Worm (Caenorhabditis elegans) whole organism, young adult: ENCODE data around the gene gop-1.

ENCODE experiments used
- B0035.1 ChIP-seq: sonication (generic microtip); optimal IDR thresholded peaks from 2 replicates; lab custom pipeline; 2016; ENCODE audit warnings: missing genetic modification characterization, mild to moderate bottlenecking, missing compliant biosample characterization, missing genotype, missing genetic modification reagents
- F33H1.4 ChIP-seq: fragments of 200-800 bp; sonication (Bioruptor generic); IDR thresholded peaks from 2 replicates; pipeline ENCODE4 v1.3.6; 2022; ENCODE audit warnings: missing genetic modification reagents, missing genetic modification characterization, missing compliant biosample characterization
- F37B4.10 ChIP-seq: fragments of 200-800 bp; sonication (Bioruptor generic); IDR thresholded peaks from 2 replicates; pipeline ENCODE4 v1.3.6; 2022; ENCODE audit warnings: missing genetic modification characterization, missing compliant biosample characterization
- F49E8.2 ChIP-seq: sonication (generic microtip); optimal IDR thresholded peaks from 3 replicates; lab custom pipeline; 2017; ENCODE audit warnings: missing genetic modification characterization, mild to moderate bottlenecking, missing compliant biosample characterization, antibody characterized with exemption, moderate library complexity; ENCODE audit not compliant: insufficient read depth
- F57C9.4 ChIP-seq: sonication (generic microtip); optimal IDR thresholded peaks from 2 replicates; lab custom pipeline; 2017; ENCODE audit warnings: mild to moderate bottlenecking, missing genetic modification characterization, missing compliant biosample characterization
- K11D2.4 ChIP-seq: fragments of 200-800 bp; sonication (Bioruptor generic); IDR thresholded peaks from 2 replicates; pipeline ENCODE4 v1.3.6; 2022; ENCODE audit warnings: missing genetic modification reagents, missing genetic modification characterization, missing compliant biosample characterization
- K12H6.12 ChIP-seq: fragments of 200-800 bp; sonication (Bioruptor generic); optimal IDR thresholded peaks from 2 replicates; lab custom pipeline; 2018; ENCODE audit warnings: mild to moderate bottlenecking, missing genetic modification characterization, missing compliant biosample characterization
- T07F8.4 ChIP-seq: sonication (generic microtip); optimal IDR thresholded peaks from 2 replicates; lab custom pipeline; 2016; ENCODE audit warnings: mild to moderate bottlenecking, missing genetic modification characterization, moderate library complexity, missing compliant biosample characterization
- Y53F4B.3 ChIP-seq: fragments of 200-800 bp; sonication (Bioruptor generic); IDR thresholded peaks from 2 replicates; pipeline ENCODE4 v1.3.6; 2022; ENCODE audit warnings: missing genetic modification reagents, missing genetic modification characterization, missing compliant biosample characterization
- Y53G8AR.9 ChIP-seq: fragments of 200-800 bp; sonication (Bioruptor generic); conservative IDR thresholded peaks from 2 replicates; pipeline ENCODE4 v1.3.6; 2022; ENCODE audit warnings: missing genetic modification reagents, missing genetic modification characterization, missing compliant biosample characterization
- Y56A3A.18 ChIP-seq: fragments of 200-800 bp; sonication (Bioruptor generic); IDR thresholded peaks from 2 replicates; pipeline ENCODE4 v1.3.6; 2022; ENCODE audit warnings: missing genetic modification reagents, missing genetic modification characterization, missing compliant biosample characterization
- Y95B8A.8 ChIP-seq: fragments of 200-800 bp; sonication (Bioruptor generic); IDR thresholded peaks from 2 replicates; pipeline ENCODE4 v1.3.6; 2022; ENCODE audit warnings: missing genetic modification reagents, missing genetic modification characterization, missing compliant biosample characterization
- ama-1 ChIP-seq, 3 experiments: fragments of 150-350 bp in 1 of 3; sonication (generic microtip) in 2 of 3; optimal IDR thresholded peaks; 2 replicates each; lab custom pipeline; 2014 to 2018; ENCODE audit warnings: missing biosample characterization in 2 of 3, missing genetic modification characterization in 2 of 3, missing genetic modification reagents in 2 of 3
- attf-6 ChIP-seq: fragments of 200-800 bp; sonication (Bioruptor generic); IDR thresholded peaks from 2 replicates; pipeline ENCODE4 v1.3.6; 2022; ENCODE audit warnings: missing genetic modification reagents, missing genetic modification characterization, missing compliant biosample characterization
- ccch-3 ChIP-seq: fragments of 200-800 bp; sonication (Bioruptor generic); optimal IDR thresholded peaks from 2 replicates; lab custom pipeline; 2018; ENCODE audit warnings: mild to moderate bottlenecking, missing genetic modification characterization, missing compliant biosample characterization
- ceh-58 ChIP-seq: fragments of 200-800 bp; sonication (Bioruptor generic); IDR thresholded peaks from 2 replicates; pipeline ENCODE4 v1.3.6; 2022; ENCODE audit warnings: missing genetic modification characterization, missing compliant biosample characterization
- dox-1 ChIP-seq: fragments of 200-800 bp; sonication (Bioruptor generic); IDR thresholded peaks from 2 replicates; pipeline ENCODE4 v1.3.6; 2022; ENCODE audit warnings: missing genetic modification reagents, missing genetic modification characterization, missing compliant biosample characterization
- dpl-1 ChIP-seq: fragments of 150-350 bp; optimal IDR thresholded peaks from 2 replicates; lab custom pipeline; 2014; ENCODE audit warnings: missing biosample characterization, missing genetic modification reagents, missing genetic modification characterization
- egrh-3 ChIP-seq: fragments of 200-800 bp; sonication (Bioruptor generic); IDR thresholded peaks from 2 replicates; pipeline ENCODE4 v1.3.6; 2022; ENCODE audit warnings: missing genetic modification reagents, missing genetic modification characterization, missing compliant biosample characterization
- ets-4 ChIP-seq: fragments of 200-800 bp; sonication (Bioruptor generic); optimal IDR thresholded peaks from 2 replicates; lab custom pipeline; 2018; ENCODE audit warnings: mild to moderate bottlenecking, missing genetic modification characterization, missing compliant biosample characterization
- fkh-3 ChIP-seq: sonication (generic microtip); optimal IDR thresholded peaks from 2 replicates; lab custom pipeline; 2016; ENCODE audit warnings: mild to moderate bottlenecking, missing genetic modification characterization, missing compliant biosample characterization
- hlh-26 ChIP-seq: fragments of 200-800 bp; sonication (Bioruptor generic); conservative IDR thresholded peaks from 2 replicates; pipeline ENCODE4 v1.3.6; 2022; ENCODE audit warnings: missing genetic modification reagents, missing genetic modification characterization, missing compliant biosample characterization
- hmg-20 ChIP-seq: fragments of 200-800 bp; sonication (Bioruptor generic); IDR thresholded peaks from 2 replicates; pipeline ENCODE4 v1.3.6; 2022; ENCODE audit warnings: missing genetic modification reagents, missing genetic modification characterization, missing compliant biosample characterization
- hrde-1 ChIP-seq: sonication (generic microtip); optimal IDR thresholded peaks from 2 replicates; lab custom pipeline; 2016; ENCODE audit warnings: missing genetic modification characterization, mild to moderate bottlenecking, missing compliant biosample characterization, moderate library complexity, missing genotype, missing genetic modification reagents, borderline replicate concordance
- hsf-1 ChIP-seq: fragments of 200-800 bp; sonication (Bioruptor generic); IDR thresholded peaks from 2 replicates; pipeline ENCODE4 v1.3.6; 2022; ENCODE audit warnings: missing genetic modification reagents, missing genetic modification characterization, missing compliant biosample characterization
- let-526 ChIP-seq: fragments of 200-800 bp; sonication (Bioruptor generic); IDR thresholded peaks from 2 replicates; pipeline ENCODE4 v1.3.6; 2022; ENCODE audit warnings: missing genetic modification reagents, missing genetic modification characterization, missing compliant biosample characterization
- lin-35 ChIP-seq, 3 experiments: fragments of 150-350 bp in 2 of 3; sonication (generic microtip) in 1 of 3; optimal IDR thresholded peaks; 2 replicates each; lab custom pipeline; 2014 to 2018; ENCODE audit warnings: missing biosample characterization in 3 of 3, missing genetic modification characterization in 3 of 3, missing genetic modification reagents in 3 of 3
- lin-54 ChIP-seq: fragments of 200-800 bp; sonication (Bioruptor generic); optimal IDR thresholded peaks from 2 replicates; lab custom pipeline; 2018; ENCODE audit warnings: mild to moderate bottlenecking, missing genetic modification characterization, missing compliant biosample characterization
- lsl-1 ChIP-seq: fragments of 200-800 bp; sonication (Bioruptor generic); optimal IDR thresholded peaks from 2 replicates; lab custom pipeline; 2018; ENCODE audit warnings: mild to moderate bottlenecking, missing genetic modification characterization, moderate library complexity, missing compliant biosample characterization
- lsy-27 ChIP-seq: sonication (generic microtip); optimal IDR thresholded peaks from 2 replicates; lab custom pipeline; 2017; ENCODE audit warnings: missing genetic modification characterization, mild to moderate bottlenecking, missing compliant biosample characterization, antibody characterized with exemption, missing genotype, borderline replicate concordance; ENCODE audit not compliant: insufficient read depth
- madf-6 ChIP-seq: fragments of 200-800 bp; sonication (Bioruptor generic); IDR thresholded peaks from 2 replicates; pipeline ENCODE4 v1.3.6; 2022; ENCODE audit warnings: missing genetic modification reagents, missing genetic modification characterization, missing compliant biosample characterization
- madf-8 ChIP-seq: fragments of 200-800 bp; sonication (Bioruptor generic); conservative IDR thresholded peaks from 2 replicates; pipeline ENCODE4 v1.3.6; 2022; ENCODE audit warnings: missing genetic modification reagents, missing genetic modification characterization, missing compliant biosample characterization
- mes-4 ChIP-seq: sonication (generic microtip); optimal IDR thresholded peaks from 2 replicates; lab custom pipeline; 2016; ENCODE audit warnings: missing genotype, missing genetic modification characterization, missing compliant biosample characterization
- nhr-27 ChIP-seq: fragments of 200-800 bp; sonication (Bioruptor generic); optimal IDR thresholded peaks from 2 replicates; lab custom pipeline; 2018; ENCODE audit warnings: mild to moderate bottlenecking, missing genetic modification characterization, moderate library complexity, missing compliant biosample characterization
- pbrm-1 ChIP-seq: fragments of 200-800 bp; sonication (Bioruptor generic); IDR thresholded peaks from 2 replicates; pipeline ENCODE4 v1.3.6; 2022; ENCODE audit warnings: missing genetic modification reagents, missing genetic modification characterization, missing compliant biosample characterization
- pha-4 ChIP-seq: fragments of 150-350 bp; sonication (generic microtip); optimal IDR thresholded peaks from 2 replicates; lab custom pipeline; 2014; ENCODE audit warnings: missing biosample characterization, missing genetic modification reagents, missing genetic modification characterization
- rcor-1 ChIP-seq: fragments of 200-800 bp; sonication (Bioruptor generic); IDR thresholded peaks from 2 replicates; pipeline ENCODE4 v1.3.6; 2022; ENCODE audit warnings: missing genetic modification reagents, missing genetic modification characterization, missing compliant biosample characterization
- sea-2 ChIP-seq: fragments of 200-800 bp; sonication (Bioruptor generic); IDR thresholded peaks from 2 replicates; pipeline ENCODE4 v1.3.6; 2022; ENCODE audit warnings: missing genetic modification characterization, missing compliant biosample characterization
- snpc-3.4 ChIP-seq: sonication (generic microtip); optimal IDR thresholded peaks from 2 replicates; lab custom pipeline; 2017; ENCODE audit warnings: missing genetic modification characterization, mild to moderate bottlenecking, missing compliant biosample characterization, antibody characterized with exemption, moderate library complexity, missing genotype, missing genetic modification reagents
- snpc-4 ChIP-seq, 5 experiments: fragments of 150-350 bp in 1 of 5; sonication (generic microtip) in 4 of 5; optimal IDR thresholded peaks; 2 replicates each; lab custom pipeline; 2014 to 2018; ENCODE audit warnings: missing genetic modification characterization in 5 of 5, missing biosample characterization in 3 of 5, antibody characterized with exemption in 2 of 5, mild to moderate bottlenecking in 2 of 5, missing compliant biosample characterization in 2 of 5, missing genotype in 2 of 5, moderate library complexity in 2 of 5, missing genetic modification reagents in 1 of 5
- sptf-2 ChIP-seq: fragments of 200-800 bp; sonication (Bioruptor generic); optimal IDR thresholded peaks from 2 replicates; lab custom pipeline; 2018; ENCODE audit warnings: mild to moderate bottlenecking, missing genetic modification characterization, missing compliant biosample characterization
- zfh-2 ChIP-seq: fragments of 200-800 bp; sonication (Bioruptor generic); conservative IDR thresholded peaks from 2 replicates; pipeline ENCODE4 v1.3.6; 2022; ENCODE audit warnings: missing genetic modification reagents, missing genetic modification characterization, missing compliant biosample characterization
- ztf-18 ChIP-seq: sonication (generic microtip); optimal IDR thresholded peaks from 2 replicates; lab custom pipeline; 2016; ENCODE audit warnings: missing genotype, mild to moderate bottlenecking, missing genetic modification characterization, missing compliant biosample characterization
- ztf-25 ChIP-seq: fragments of 200-800 bp; sonication (Bioruptor generic); IDR thresholded peaks from 2 replicates; pipeline ENCODE4 v1.3.6; 2022; ENCODE audit warnings: missing genetic modification reagents, missing genetic modification characterization, missing compliant biosample characterization
- ztf-28 ChIP-seq: fragments of 200-800 bp; sonication (Bioruptor generic); IDR thresholded peaks from 2 replicates; pipeline ENCODE4 v1.3.6; 2022; ENCODE audit warnings: missing genetic modification reagents, missing genetic modification characterization, missing compliant biosample characterization
- ztf-3 ChIP-seq: fragments of 200-800 bp; sonication (Bioruptor generic); optimal IDR thresholded peaks from 2 replicates; lab custom pipeline; 2018; ENCODE audit warnings: mild to moderate bottlenecking, missing genetic modification characterization, missing compliant biosample characterization
- ztf-6 ChIP-seq: fragments of 200-800 bp; sonication (Bioruptor generic); IDR thresholded peaks from 2 replicates; pipeline ENCODE4 v1.3.6; 2022; ENCODE audit warnings: missing genetic modification reagents, missing genetic modification characterization, missing compliant biosample characterization

gop-1 gene

DNA sequence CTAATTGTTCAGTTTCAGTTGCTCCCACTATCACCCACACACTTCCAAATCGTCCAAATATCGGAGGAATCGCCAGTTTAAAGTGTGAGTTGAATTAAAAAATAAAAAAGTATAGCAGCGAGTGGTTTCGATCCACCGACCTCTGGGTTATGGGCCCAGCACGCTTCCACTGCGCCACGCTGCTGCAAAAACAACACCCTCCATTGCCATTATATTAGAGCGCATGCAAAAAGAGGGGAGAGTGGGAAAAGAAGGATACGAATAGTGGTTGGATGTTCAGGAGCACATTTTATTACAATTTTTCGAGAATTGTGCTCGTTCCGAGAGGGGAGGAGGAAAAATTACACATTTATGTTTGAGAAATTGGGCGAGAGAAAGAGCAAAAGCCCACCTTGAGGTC is 40.6 kb downstream of the gop-1 start:
- no peak for TF ChIP-seq ztf-6
- TF ChIP-seq mes-4 (tag; lab: Kevin White, UChicago), result peak; percentile 42
- peak; percentile 96 for TF ChIP-seq ztf-25 (GFP tag; lab: Robert Waterston, UW)
- TF ChIP-seq B0035.1 (tag; lab: Kevin White, UChicago), result peak; percentile 45
- TF ChIP-seq F37B4.10, result no peak
- TF ChIP-seq nhr-27 (tag; lab: Kevin White, UChicago), result no peak
- no peak for TF ChIP-seq Y95B8A.8
- no peak for TF ChIP-seq pha-4 (tag; lab: Kevin White, UChicago)
- TF ChIP-seq ama-1 (optimal IDR thresholded peaks at IDR 0.05; lab: Kevin White, UChicago), result no peak
- peak; percentile 44 to 86 for TF ChIP-seq ama-1 (GFP tag; optimal IDR thresholded peaks at IDR 0.05; lab: Kevin White, UChicago)
- TF ChIP-seq hmg-20 (GFP tag; lab: Robert Waterston, UW), result peak; percentile 74
- TF ChIP-seq snpc-4 (GFP tag; optimal IDR thresholded peaks at IDR 0.05; lab: Kevin White, UChicago), result peak; percentile 64
- peak in 2 of 4 experiments; percentile 55 to 57 for TF ChIP-seq snpc-4 (tag; optimal IDR thresholded peaks at IDR 0.05; lab: Kevin White, UChicago)
- TF ChIP-seq F57C9.4 (tag; lab: Kevin White, UChicago), result peak; percentile 81
- TF ChIP-seq hsf-1 (GFP tag; lab: Robert Waterston, UW), result no peak
- peak; percentile 26 for TF ChIP-seq T07F8.4 (tag; lab: Kevin White, UChicago)
- peak; percentile 75 for TF ChIP-seq pbrm-1 (GFP tag; lab: Robert Waterston, UW)
- TF ChIP-seq lsy-27 (tag; lab: Kevin White, UChicago), result no peak
- TF ChIP-seq sptf-2 (GFP tag; lab: Kevin White, UChicago), result peak; percentile 34
- peak; percentile 85 for TF ChIP-seq Y56A3A.18 (GFP tag; lab: Robert Waterston, UW)
- TF ChIP-seq lsl-1 (GFP tag; lab: Kevin White, UChicago), result peak; percentile 40
- peak; percentile 76 for TF ChIP-seq ztf-18 (tag; lab: Kevin White, UChicago)
- 0 out of 2 replicates have a peak, but pooled peaks have one; percentile 29 for TF ChIP-seq egrh-3 (GFP tag; lab: Robert Waterston, UW)
- no peak for TF ChIP-seq Y53F4B.3
- TF ChIP-seq K12H6.12 (tag; lab: Kevin White, UChicago), result peak; percentile 71
- TF ChIP-seq lin-35 (GFP tag; optimal IDR thresholded peaks at IDR 0.05; lab: Kevin White, UChicago), result peak in 1 of 3 experiments; percentile 68
- peak; percentile 62 for TF ChIP-seq ets-4 (GFP tag; lab: Kevin White, UChicago)
- TF ChIP-seq madf-6, result no peak
- 0 out of 2 replicates have a peak, but pooled peaks have one; percentile 55 for TF ChIP-seq ceh-58 (GFP tag; lab: Robert Waterston, UW)
- no peak for TF ChIP-seq lin-54 (GFP tag; lab: Kevin White, UChicago)
- TF ChIP-seq dox-1, result no peak
- 0 out of 2 replicates have a peak, but pooled peaks have one; percentile 41 for TF ChIP-seq ztf-28 (GFP tag; lab: Robert Waterston, UW)
- TF ChIP-seq dpl-1 (GFP tag; lab: Kevin White, UChicago), result peak; percentile 28
- TF ChIP-seq rcor-1 (GFP tag; lab: Robert Waterston, UW), result peak; percentile 53
- TF ChIP-seq zfh-2 (GFP tag; lab: Robert Waterston, UW), result no peak
- TF ChIP-seq madf-8 (GFP tag; lab: Robert Waterston, UW), result no peak
- TF ChIP-seq let-526 (GFP tag; lab: Robert Waterston, UW), result peak; percentile 43; the same call in 1 of the 2 replicates
- TF ChIP-seq Y53G8AR.9 (GFP tag; lab: Robert Waterston, UW), result peak; percentile 71; the same call in 1 of the 2 replicates
- TF ChIP-seq sea-2 (GFP tag; lab: Robert Waterston, UW), result no peak
- TF ChIP-seq snpc-3.4 (tag; lab: Kevin White, UChicago), result peak; percentile 58
- TF ChIP-seq F49E8.2 (tag; lab: Kevin White, UChicago), result no peak
- no peak for TF ChIP-seq hrde-1 (tag; lab: Kevin White, UChicago)
- TF ChIP-seq ztf-3 (GFP tag; lab: Kevin White, UChicago), result no peak
- no peak for TF ChIP-seq attf-6
- TF ChIP-seq hlh-26, result no peak
- no peak for TF ChIP-seq K11D2.4 (GFP tag; lab: Robert Waterston, UW)
- no peak for TF ChIP-seq ccch-3 (GFP tag; lab: Kevin White, UChicago)
- TF ChIP-seq fkh-3 (tag; lab: Kevin White, UChicago), result no peak
- TF ChIP-seq F33H1.4 (GFP tag; lab: Robert Waterston, UW), result peak; percentile 57
